Worm (Caenorhabditis elegans) whole organism, midembryonic: Measurements from ENCODE around the gene fbxa-213.

ENCODE experiments used
- flt-1 ChIP-seq: fragments of 200-800 bp; sonication (Bioruptor generic); IDR thresholded peaks from 2 replicates; pipeline ENCODE4 v1.3.6; 2022; ENCODE audit warnings: missing genetic modification characterization, missing compliant biosample characterization
- klf-2 ChIP-seq: fragments of 200-800 bp; sonication (Bioruptor generic); conservative IDR thresholded peaks from 2 replicates; pipeline ENCODE4 v1.3.6; 2022; ENCODE audit warnings: missing genetic modification reagents, missing genetic modification characterization, missing compliant biosample characterization
- med-1 ChIP-seq: sonication (generic microtip); optimal IDR thresholded peaks from 2 replicates; lab custom pipeline; 2017; ENCODE audit warnings: missing genetic modification characterization, mild to moderate bottlenecking, missing compliant biosample characterization, antibody characterized with exemption, missing genetic modification reagents; ENCODE audit not compliant: insufficient read depth
- ztf-23 ChIP-seq: fragments of 200-800 bp; sonication (Bioruptor generic); IDR thresholded peaks from 2 replicates; pipeline ENCODE4 v1.3.6; 2022; ENCODE audit warnings: missing genetic modification reagents, missing genetic modification characterization, missing compliant biosample characterization
- ztf-29 ChIP-seq: fragments of 200-800 bp; sonication (Bioruptor generic); IDR thresholded peaks from 2 replicates; pipeline ENCODE4 v1.3.6; 2022; ENCODE audit warnings: missing genetic modification reagents, missing genetic modification characterization, missing compliant biosample characterization

DNA sequence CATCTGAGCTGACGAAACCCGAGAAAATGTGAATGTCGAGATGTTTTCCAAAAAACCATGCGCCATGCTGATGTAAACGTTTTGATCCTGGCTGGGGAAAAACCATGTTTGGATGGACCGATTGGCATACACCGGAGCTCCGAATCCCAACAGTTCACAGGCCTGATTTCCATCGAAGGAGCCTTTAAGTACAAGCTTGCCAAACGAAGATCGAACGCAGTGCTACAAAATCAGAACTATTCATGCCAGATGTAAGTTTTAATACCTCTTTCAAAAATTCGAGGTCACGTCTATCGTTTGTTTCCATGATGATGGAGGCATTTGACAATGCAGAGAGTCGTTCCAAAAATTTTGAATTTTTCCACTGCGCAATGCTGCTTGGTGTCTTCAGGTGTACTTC, 32.8 kb downstream of the fbxa-213 start:
- TF ChIP-seq ztf-23 (GFP tag; lab: Robert Waterston, UW) (no peak), klf-2 (GFP tag; lab: Robert Waterston, UW) (no peak), flt-1 (no peak), med-1 (GFP tag; lab: Kevin White, UChicago) (no peak), ztf-29 (GFP tag; lab: Robert Waterston, UW) (no peak)
